Worm (Caenorhabditis elegans) whole organism, late embryonic: Measurements from ENCODE around the gene grl-7.

Experiments used
- ahr-1 ChIP-seq: sonication (generic microtip); optimal IDR thresholded peaks from 2 replicates; lab custom pipeline; 2016; ENCODE audit warnings: missing genetic modification characterization, missing compliant biosample characterization
- ceh-18 ChIP-seq: sonication (generic microtip); optimal IDR thresholded peaks from 2 replicates; lab custom pipeline; 2016; ENCODE audit warnings: missing genetic modification characterization, missing compliant biosample characterization
- elt-2 ChIP-seq: sonication (generic microtip); optimal IDR thresholded peaks from 2 replicates; lab custom pipeline; 2016; ENCODE audit warnings: missing genetic modification reagents, missing genetic modification characterization, missing compliant biosample characterization
- eyg-1 ChIP-seq: sonication (generic microtip); optimal IDR thresholded peaks from 2 replicates; lab custom pipeline; 2016; ENCODE audit warnings: missing genotype, missing genetic modification characterization, missing compliant biosample characterization
- fax-1 ChIP-seq: sonication (generic microtip); optimal IDR thresholded peaks from 2 replicates; lab custom pipeline; 2016; ENCODE audit warnings: missing genotype, missing genetic modification characterization, missing compliant biosample characterization
- fkh-10 ChIP-seq: fragments of 150-350 bp; optimal IDR thresholded peaks from 2 replicates; lab custom pipeline; 2014; ENCODE audit warnings: missing biosample characterization, missing genetic modification reagents, missing genetic modification characterization
- hlh-13 ChIP-seq: fragments of 200-800 bp; sonication (Bioruptor generic); optimal IDR thresholded peaks from 2 replicates; lab custom pipeline; 2018; ENCODE audit warnings: mild to moderate bottlenecking, missing genetic modification characterization, missing compliant biosample characterization
- lin-11 ChIP-seq: fragments of 200-800 bp; sonication (Bioruptor generic); optimal IDR thresholded peaks from 2 replicates; lab custom pipeline; 2018; ENCODE audit warnings: mild to moderate bottlenecking, missing genetic modification characterization, missing compliant biosample characterization
- nhr-11 ChIP-seq: fragments of 150-350 bp; optimal IDR thresholded peaks from 2 replicates; lab custom pipeline; 2014; ENCODE audit warnings: missing biosample characterization, missing genetic modification characterization
- npax-4 ChIP-seq: sonication (generic microtip); optimal IDR thresholded peaks from 2 replicates; lab custom pipeline; 2016; ENCODE audit warnings: missing genetic modification characterization, missing compliant biosample characterization
- pag-3 ChIP-seq: sonication (generic microtip); optimal IDR thresholded peaks from 2 replicates; lab custom pipeline; 2016; ENCODE audit warnings: missing compliant biosample characterization, missing genetic modification characterization, borderline replicate concordance
- pat-9 ChIP-seq: fragments of 200-800 bp; sonication (Bioruptor generic); optimal IDR thresholded peaks from 2 replicates; lab custom pipeline; 2018; ENCODE audit warnings: mild to moderate bottlenecking, missing genetic modification characterization, moderate library complexity, missing compliant biosample characterization
- pha-4 ChIP-seq: fragments of 150-350 bp; optimal IDR thresholded peaks from 2 replicates; lab custom pipeline; 2018; ENCODE audit warnings: missing biosample characterization, missing genetic modification reagents, missing genetic modification characterization

DNA sequence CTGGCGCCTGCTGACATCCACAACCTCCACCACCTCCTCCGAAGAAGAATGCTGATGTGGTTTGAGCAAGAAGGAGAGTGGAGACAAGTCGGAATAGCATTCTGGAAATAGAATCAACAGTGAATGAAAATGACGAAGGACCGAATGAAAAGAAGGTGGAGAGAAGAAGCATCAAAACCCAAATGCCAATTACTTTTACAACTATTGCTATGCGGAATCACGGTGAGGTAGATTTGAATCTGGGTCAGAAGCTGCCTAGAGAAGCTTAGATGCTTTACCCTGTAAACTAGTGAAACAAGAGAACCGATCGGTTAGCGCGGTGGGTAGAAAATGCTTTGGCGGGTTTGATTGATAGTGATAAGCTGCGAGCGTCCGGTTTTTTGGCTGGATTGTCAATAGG lies at the start of gene grl-7:
- no peak for TF ChIP-seq lin-11 (tag; lab: Kevin White, UChicago)
- TF ChIP-seq pag-3 (tag; lab: Kevin White, UChicago), result no peak
- no peak for TF ChIP-seq fkh-10
- no peak for TF ChIP-seq ceh-18 (tag; lab: Kevin White, UChicago)
- TF ChIP-seq hlh-13 (GFP tag; lab: Kevin White, UChicago), result no peak
- TF ChIP-seq fax-1 (tag; lab: Kevin White, UChicago), result no peak
- no peak for TF ChIP-seq npax-4
- TF ChIP-seq pha-4 (tag; lab: Kevin White, UChicago), result no peak
- TF ChIP-seq nhr-11 (tag; lab: Kevin White, UChicago), result no peak
- no peak for TF ChIP-seq pat-9 (tag; lab: Kevin White, UChicago)
- no peak for TF ChIP-seq eyg-1
- TF ChIP-seq elt-2 (tag; lab: Kevin White, UChicago), result no peak
- TF ChIP-seq ahr-1 (tag; lab: Kevin White, UChicago), result no peak
